Worm (Caenorhabditis elegans) whole organism, L3 larva: ENCODE results near the gene R01H2.4.
A peak's percentile ranks its signal among the peaks of the same experiment; 100 is the strongest.

Experiments
- R02D3.7 ChIP-seq: fragments of 150-350 bp; optimal IDR thresholded peaks from 2 replicates; lab custom pipeline; 2014; ENCODE audit warnings: missing biosample characterization, missing genetic modification characterization
- ZK546.5 ChIP-seq: sonication (generic microtip); optimal IDR thresholded peaks from 2 replicates; lab custom pipeline; 2017; ENCODE audit warnings: missing biosample characterization, missing genetic modification characterization
- ama-1 ChIP-seq: fragments of 150-350 bp; optimal IDR thresholded peaks from 2 replicates; lab custom pipeline; 2018
- ceh-16 ChIP-seq: sonication (generic microtip); optimal IDR thresholded peaks from 2 replicates; lab custom pipeline; 2017; ENCODE audit warnings: missing biosample characterization, missing genetic modification characterization
- ceh-9 ChIP-seq: sonication (generic microtip); optimal IDR thresholded peaks from 2 replicates; lab custom pipeline; 2018; ENCODE audit warnings: missing biosample characterization, missing genetic modification characterization
- daf-12 ChIP-seq: fragments of 150-350 bp; optimal IDR thresholded peaks from 2 replicates; lab custom pipeline; 2014; ENCODE audit warnings: missing biosample characterization, missing genetic modification reagents, missing genetic modification characterization
- egl-27 ChIP-seq: sonication (generic microtip); optimal IDR thresholded peaks from 4 replicates; lab custom pipeline; 2017; ENCODE audit warnings: missing biosample characterization, missing genetic modification reagents, missing genetic modification characterization
- egl-5 ChIP-seq: fragments of 150-350 bp; optimal IDR thresholded peaks from 2 replicates; lab custom pipeline; 2017; ENCODE audit warnings: missing biosample characterization, missing genetic modification reagents, missing genetic modification characterization, inconsistent platforms
- elt-1 ChIP-seq: fragments of 150-350 bp; optimal IDR thresholded peaks from 2 replicates; lab custom pipeline; 2014; ENCODE audit warnings: missing biosample characterization, missing genetic modification characterization
- elt-2 ChIP-seq: sonication (generic microtip); optimal IDR thresholded peaks from 2 replicates; lab custom pipeline; 2016; ENCODE audit warnings: missing genetic modification reagents, mild to moderate bottlenecking, missing genetic modification characterization, missing compliant biosample characterization
- elt-3 ChIP-seq, 3 experiments: fragments of 150-350 bp in 1 of 3; sonication (generic microtip) in 2 of 3; optimal IDR thresholded peaks; 2 replicates in 2 of 3; 4 replicates in 1 of 3; lab custom pipeline; 2014 to 2017; ENCODE audit warnings: missing biosample characterization in 3 of 3, missing genetic modification characterization in 3 of 3
- eor-1 ChIP-seq, 2 experiments: fragments of 150-350 bp; optimal IDR thresholded peaks; 2 replicates each; lab custom pipeline; 2014 to 2018; ENCODE audit warnings: missing biosample characterization in 2 of 2, missing genetic modification characterization in 2 of 2
- fkh-10 ChIP-seq: sonication (generic microtip); optimal IDR thresholded peaks from 2 replicates; lab custom pipeline; 2017; ENCODE audit warnings: missing biosample characterization, missing genetic modification reagents, missing genetic modification characterization
- fos-1 ChIP-seq: fragments of 150-350 bp; optimal IDR thresholded peaks from 2 replicates; lab custom pipeline; 2014; ENCODE audit warnings: missing biosample characterization, missing genetic modification characterization
- hmg-11 ChIP-seq: sonication (generic microtip); optimal IDR thresholded peaks from 2 replicates; lab custom pipeline; 2016; ENCODE audit warnings: missing genetic modification characterization, missing compliant biosample characterization
- jun-1 ChIP-seq: fragments of 150-350 bp; optimal IDR thresholded peaks from 2 replicates; lab custom pipeline; 2014; ENCODE audit warnings: missing biosample characterization, missing genetic modification reagents, missing genetic modification characterization
- lin-15B ChIP-seq: fragments of 150-350 bp; optimal IDR thresholded peaks from 2 replicates; lab custom pipeline; 2014; ENCODE audit warnings: missing biosample characterization, missing genetic modification characterization
- lin-39 ChIP-seq: fragments of 150-350 bp; optimal IDR thresholded peaks from 2 replicates; lab custom pipeline; 2018; ENCODE audit warnings: missing biosample characterization, missing genetic modification reagents, missing genetic modification characterization
- lsy-12 ChIP-seq: sonication (generic microtip); optimal IDR thresholded peaks from 2 replicates; lab custom pipeline; 2016; ENCODE audit warnings: mild to moderate bottlenecking, missing genetic modification characterization, missing compliant biosample characterization
- mdl-1 ChIP-seq: fragments of 150-350 bp; optimal IDR thresholded peaks from 2 replicates; lab custom pipeline; 2014; ENCODE audit warnings: missing biosample characterization, missing genetic modification characterization
- nfya-1 ChIP-seq: sonication (generic microtip); optimal IDR thresholded peaks from 2 replicates; lab custom pipeline; 2017; ENCODE audit warnings: missing genetic modification characterization, mild to moderate bottlenecking, missing compliant biosample characterization, antibody characterized with exemption, moderate library complexity; ENCODE audit not compliant: insufficient read depth
- nhr-11 ChIP-seq: fragments of 150-350 bp; optimal IDR thresholded peaks from 2 replicates; lab custom pipeline; 2014; ENCODE audit warnings: missing biosample characterization, missing genetic modification characterization
- nhr-12 ChIP-seq: fragments of 150-350 bp; optimal IDR thresholded peaks from 2 replicates; lab custom pipeline; 2014; ENCODE audit warnings: missing biosample characterization, missing genetic modification characterization
- nhr-23 ChIP-seq: fragments of 150-350 bp; optimal IDR thresholded peaks from 2 replicates; lab custom pipeline; 2014; ENCODE audit warnings: missing biosample characterization, missing genetic modification reagents, missing genetic modification characterization
- nhr-237 ChIP-seq: fragments of 150-350 bp; optimal IDR thresholded peaks from 2 replicates; lab custom pipeline; 2014; ENCODE audit warnings: missing biosample characterization, missing genetic modification characterization
- nhr-25 ChIP-seq: sonication (generic microtip); optimal IDR thresholded peaks from 2 replicates; lab custom pipeline; 2017; ENCODE audit warnings: missing biosample characterization, missing genetic modification characterization
- nhr-28 ChIP-seq: fragments of 150-350 bp; optimal IDR thresholded peaks from 2 replicates; lab custom pipeline; 2014; ENCODE audit warnings: missing biosample characterization, missing genetic modification characterization
- nhr-76 ChIP-seq: fragments of 150-350 bp; sonication (generic microtip); optimal IDR thresholded peaks from 5 replicates; lab custom pipeline; 2014; ENCODE audit warnings: missing biosample characterization, missing genetic modification characterization
- nhr-77 ChIP-seq: fragments of 150-350 bp; optimal IDR thresholded peaks from 2 replicates; lab custom pipeline; 2014; ENCODE audit warnings: missing biosample characterization, missing genetic modification characterization
- pha-4 ChIP-seq: fragments of 150-350 bp; optimal IDR thresholded peaks from 2 replicates; lab custom pipeline; 2014; ENCODE audit warnings: missing biosample characterization, missing genetic modification reagents, missing genetic modification characterization
- pqm-1 ChIP-seq: fragments of 150-350 bp; optimal IDR thresholded peaks from 2 replicates; lab custom pipeline; 2017; ENCODE audit warnings: missing biosample characterization, missing genetic modification characterization, inconsistent platforms
- sea-2 ChIP-seq: fragments of 150-350 bp; sonication (generic microtip); optimal IDR thresholded peaks from 4 replicates; lab custom pipeline; 2014; ENCODE audit warnings: missing biosample characterization, missing genetic modification reagents, missing genetic modification characterization
- skn-1 ChIP-seq: fragments of 150-350 bp; optimal IDR thresholded peaks from 2 replicates; lab custom pipeline; 2014; ENCODE audit warnings: missing biosample characterization, missing genetic modification characterization
- snpc-4 ChIP-seq: fragments of 150-350 bp; optimal IDR thresholded peaks from 2 replicates; lab custom pipeline; 2014; ENCODE audit warnings: missing biosample characterization, missing genetic modification characterization
- unc-39 ChIP-seq: sonication (generic microtip); optimal IDR thresholded peaks from 4 replicates; lab custom pipeline; 2017; ENCODE audit warnings: missing biosample characterization, missing genetic modification characterization
- unc-62 ChIP-seq: fragments of 150-350 bp; sonication (generic microtip); optimal IDR thresholded peaks from 4 replicates; lab custom pipeline; 2014; ENCODE audit warnings: missing biosample characterization, missing genetic modification reagents, missing genetic modification characterization
- zag-1 ChIP-seq: fragments of 150-350 bp; optimal IDR thresholded peaks from 2 replicates; lab custom pipeline; 2014; ENCODE audit warnings: missing biosample characterization, missing genetic modification characterization
- ztf-11 ChIP-seq: fragments of 150-350 bp; optimal IDR thresholded peaks from 2 replicates; lab custom pipeline; 2014; ENCODE audit warnings: missing biosample characterization, missing genetic modification characterization
- ztf-4 ChIP-seq: fragments of 150-350 bp; optimal IDR thresholded peaks from 2 replicates; lab custom pipeline; 2014; ENCODE audit warnings: missing biosample characterization, missing genetic modification characterization

R01H2.4 gene

DNA sequence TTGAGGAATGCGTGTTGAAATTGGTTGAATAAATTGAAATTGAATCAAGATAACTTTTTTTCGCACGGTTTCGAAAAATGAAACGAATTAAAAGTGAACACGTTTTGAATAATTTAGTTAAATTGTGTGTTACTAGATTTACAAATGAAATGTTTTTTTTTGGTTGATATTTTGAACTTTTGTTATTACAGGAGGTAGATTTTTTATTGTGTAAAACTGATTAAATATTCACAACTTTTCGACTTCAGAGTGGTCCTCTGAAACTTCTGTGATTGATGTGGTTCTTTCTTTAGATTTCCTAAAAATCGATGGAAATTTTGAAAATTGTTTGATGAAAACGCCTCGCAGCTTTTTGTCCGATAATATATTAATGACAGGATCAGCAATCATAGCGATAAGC, 12.3 kb upstream of the R01H2.4 start, which contains the start of gene ZK418.13:
Gene ZK418.13 (minus strand): TSS at position 101 of the 400 bp plus-strand sequence.
- no peak for TF ChIP-seq skn-1 (tag; lab: Kevin White, UChicago)
- no peak for TF ChIP-seq daf-12
- TF ChIP-seq elt-3 (tag; optimal IDR thresholded peaks at IDR 0.05; lab: Kevin White, UChicago), result no peak
- TF ChIP-seq ama-1 (lab: Kevin White, UChicago), result no peak
- no peak for TF ChIP-seq nhr-77 (tag; lab: Kevin White, UChicago)
- TF ChIP-seq nhr-11, result no peak
- no peak for TF ChIP-seq nhr-237 (tag; lab: Kevin White, UChicago)
- TF ChIP-seq nhr-12 (tag; lab: Kevin White, UChicago), result no peak
- TF ChIP-seq ceh-9 (tag; lab: Kevin White, UChicago), result no peak
- no peak for TF ChIP-seq lsy-12 (tag; lab: Kevin White, UChicago)
- TF ChIP-seq lin-15B (tag; lab: Kevin White, UChicago), result no peak
- no peak for TF ChIP-seq unc-62 (GFP tag; lab: Kevin White, UChicago)
- no peak for TF ChIP-seq jun-1
- TF ChIP-seq egl-27 (tag; lab: Kevin White, UChicago), result no peak
- TF ChIP-seq ceh-16 (tag; lab: Kevin White, UChicago), result no peak
- TF ChIP-seq ztf-11 (tag; lab: Kevin White, UChicago), result no peak
- TF ChIP-seq eor-1 (tag; optimal IDR thresholded peaks at IDR 0.05; lab: Kevin White, UChicago), result no peak
- TF ChIP-seq hmg-11 (tag; lab: Kevin White, UChicago), result no peak

DNA sequence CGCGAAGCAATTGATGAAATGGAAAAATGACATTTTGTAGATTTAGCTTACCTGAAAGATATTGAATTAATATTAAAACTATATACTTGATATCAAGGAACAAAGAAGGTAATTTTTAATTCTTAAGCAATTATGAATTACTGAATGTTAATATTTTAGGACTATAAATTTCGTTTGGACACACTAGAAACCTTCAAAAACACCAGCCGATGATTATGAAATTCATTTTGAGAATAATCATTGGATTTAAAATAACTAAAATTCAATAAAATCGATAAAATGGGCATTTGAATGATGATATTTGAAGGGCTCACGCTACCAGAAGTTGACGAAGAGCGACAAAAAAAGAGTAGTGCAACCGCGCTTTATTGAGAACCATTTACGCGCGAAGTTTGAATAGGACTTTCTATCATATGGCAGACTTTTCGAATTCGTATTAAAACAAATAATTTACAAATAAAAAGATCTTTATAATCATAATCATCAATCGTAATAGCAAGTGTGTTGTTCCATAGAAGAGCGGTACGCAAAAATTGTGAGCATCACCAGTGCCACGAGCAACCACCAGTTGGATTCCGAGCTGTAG, 9.8 kb upstream of the R01H2.4 start, which contains the start of gene ZK418.5:
Gene ZK418.5 (minus strand): TSS at position 51 of the 586 bp plus-strand sequence.
- TF ChIP-seq ceh-16 (tag; lab: Kevin White, UChicago), result no peak
- no peak for TF ChIP-seq elt-3 (tag; optimal IDR thresholded peaks at IDR 0.05; lab: Kevin White, UChicago)
- TF ChIP-seq ztf-4, result no peak
- TF ChIP-seq egl-27 (tag; lab: Kevin White, UChicago), result no peak
- TF ChIP-seq sea-2, result no peak
- peak; percentile 34 for TF ChIP-seq nhr-23 (tag; lab: Kevin White, UChicago)
- peak; percentile 63 for TF ChIP-seq pha-4
- peak; percentile 14 for TF ChIP-seq nhr-25 (tag; lab: Kevin White, UChicago)
- peak; percentile 53 for TF ChIP-seq nfya-1 (tag; lab: Kevin White, UChicago)
- TF ChIP-seq ceh-9 (tag; lab: Kevin White, UChicago), result no peak
- TF ChIP-seq fkh-10, result no peak
- TF ChIP-seq R02D3.7 (tag; lab: Kevin White, UChicago), result peak; percentile 16
- no peak for TF ChIP-seq unc-39 (tag; lab: Kevin White, UChicago)
- TF ChIP-seq pqm-1, result no peak
- no peak for TF ChIP-seq nhr-76 (tag; lab: Kevin White, UChicago)
- TF ChIP-seq fos-1 (tag; lab: Kevin White, UChicago), result no peak
- TF ChIP-seq ama-1 (lab: Kevin White, UChicago), result no peak
- no peak for TF ChIP-seq mdl-1
- TF ChIP-seq lin-15B (tag; lab: Kevin White, UChicago), result peak; percentile 62
- no peak for TF ChIP-seq nhr-11
- no peak for TF ChIP-seq nhr-28 (tag; lab: Kevin White, UChicago)
- no peak for TF ChIP-seq hmg-11 (tag; lab: Kevin White, UChicago)
- peak; percentile 9 for TF ChIP-seq lin-39 (tag; lab: Kevin White, UChicago)
- peak; percentile 20 for TF ChIP-seq elt-2 (tag; lab: Kevin White, UChicago)
- no peak for TF ChIP-seq lsy-12 (tag; lab: Kevin White, UChicago)
- no peak for TF ChIP-seq egl-5 (tag; lab: Kevin White, UChicago)

DNA sequence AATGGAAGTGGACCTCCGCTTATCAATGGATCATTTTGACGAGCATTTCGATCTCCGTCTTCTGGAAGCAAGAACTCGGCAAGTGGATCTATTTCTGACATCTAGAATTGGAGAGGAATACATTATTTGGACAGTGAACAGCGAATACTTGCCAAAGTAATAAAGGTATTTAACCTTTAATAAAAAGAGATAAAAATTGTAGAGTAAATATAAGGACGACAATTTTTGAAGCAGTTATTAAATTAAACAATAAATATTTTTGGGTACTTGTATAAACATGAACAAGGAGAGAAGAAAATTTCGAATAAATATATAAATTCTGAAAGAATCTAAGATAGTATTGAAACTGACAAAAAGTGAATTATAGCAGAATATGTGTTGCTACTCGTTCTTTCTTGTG, 8.4 kb upstream of the R01H2.4 start, which contains the start of gene lin-37:
Gene lin-37 (minus strand): TSS at position 101 of the 400 bp plus-strand sequence.
- TF ChIP-seq elt-1 (tag; lab: Kevin White, UChicago), result no peak

DNA sequence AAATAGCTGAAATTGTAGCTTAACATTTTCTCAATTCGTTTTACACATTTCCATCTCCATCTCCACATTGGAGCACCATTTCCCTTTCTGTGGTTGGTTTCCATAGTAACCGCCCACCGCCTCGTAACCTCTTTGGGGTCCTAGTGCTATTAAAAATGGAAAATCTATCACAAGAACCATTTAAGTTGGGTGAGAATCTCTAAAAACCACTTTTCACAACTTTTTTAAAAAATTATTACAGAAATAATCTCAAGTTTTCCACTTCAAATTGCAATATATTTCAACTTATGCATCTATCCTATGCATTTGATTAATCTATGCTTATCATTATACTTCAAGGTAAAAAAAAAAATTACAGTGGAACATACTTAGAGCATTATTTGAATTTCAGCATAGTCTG, 5.9 kb upstream of the R01H2.4 start, which contains the start of gene tmem-17:
Gene tmem-17 (plus strand): TSS at position 301 of the 400 bp plus-strand sequence.
- TF ChIP-seq ZK546.5 (tag; lab: Kevin White, UChicago) (no peak), snpc-4 (tag; lab: Kevin White, UChicago) (no peak), ztf-11 (tag; lab: Kevin White, UChicago) (no peak), nhr-12 (tag; lab: Kevin White, UChicago) (no peak), nhr-28 (tag; lab: Kevin White, UChicago) (no peak), pha-4 (no peak), zag-1 (tag; lab: Kevin White, UChicago) (no peak)
